Worm (Caenorhabditis elegans): ENCODE results near the gene kin-29.

The kin-29 gene

DNA sequence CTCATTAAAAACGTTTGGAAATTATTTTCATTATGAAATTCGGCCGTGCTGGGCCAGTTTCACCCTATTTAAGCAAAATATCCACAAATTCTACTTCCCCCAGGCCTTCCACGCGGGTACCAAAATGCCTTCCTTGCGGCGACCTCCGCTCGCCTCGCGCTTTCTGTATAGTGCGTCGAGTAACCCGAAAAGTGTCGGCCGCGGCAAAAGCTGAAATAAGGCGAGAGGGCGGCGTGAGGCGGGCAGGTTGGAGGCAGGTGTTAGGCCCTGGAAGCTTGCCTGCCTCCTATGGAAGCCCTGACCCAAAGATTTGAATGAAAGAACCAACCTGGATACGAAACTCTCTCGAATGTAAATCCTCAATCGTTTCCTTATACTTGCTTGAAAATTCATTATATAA lies 25.9 kb downstream of the kin-29 start:
- TF ChIP-seq ztf-4 (tag; optimal IDR thresholded peaks at IDR 0.05) (no peak), mab-5 (tag; optimal IDR thresholded peaks at IDR 0.05) (no peak), peb-1 (tag; optimal IDR thresholded peaks at IDR 0.05) (no peak), ama-1 (optimal IDR thresholded peaks at IDR 0.05) (no peak), R02D3.7 (tag; optimal IDR thresholded peaks at IDR 0.05) (no peak), dmd-4 (tag; optimal IDR thresholded peaks at IDR 0.05) (no peak), lsy-2 (tag; optimal IDR thresholded peaks at IDR 0.05) (no peak), fos-1 (tag; optimal IDR thresholded peaks at IDR 0.05) (no peak), nhr-21 (tag; optimal IDR thresholded peaks at IDR 0.05) (no peak), snpc-4 (tag; optimal IDR thresholded peaks at IDR 0.05) (no peak), F13H6.1 (tag; optimal IDR thresholded peaks at IDR 0.05) (no peak), nhr-237 (tag; optimal IDR thresholded peaks at IDR 0.05) (no peak), sma-3 (GFP tag; optimal IDR thresholded peaks at IDR 0.05) (no peak), sma-9 (GFP tag; optimal IDR thresholded peaks at IDR 0.05) (no peak), sma-9 (tag; optimal IDR thresholded peaks at IDR 0.05) (no peak), lin-13 (GFP tag; optimal IDR thresholded peaks at IDR 0.05) (no peak), unc-39 (tag; optimal IDR thresholded peaks at IDR 0.05) (no peak), gmeb-1 (tag; optimal IDR thresholded peaks at IDR 0.05) (no peak), ztf-1 (GFP tag; conservative IDR thresholded peaks at IDR 0.05) (no peak), mdl-1 (tag; optimal IDR thresholded peaks at IDR 0.05) (no peak)

- TF ChIP-seq nhr-21 (tag; optimal IDR thresholded peaks at IDR 0.05) (no peak), snpc-4 (tag; optimal IDR thresholded peaks at IDR 0.05) (no peak), dmd-4 (tag; optimal IDR thresholded peaks at IDR 0.05) (no peak), mab-5 (tag; optimal IDR thresholded peaks at IDR 0.05) (no peak), fos-1 (tag; optimal IDR thresholded peaks at IDR 0.05) (no peak), zag-1 (tag; optimal IDR thresholded peaks at IDR 0.05) (no peak), nhr-25 (tag; optimal IDR thresholded peaks at IDR 0.05) (no peak), nhr-12 (tag; optimal IDR thresholded peaks at IDR 0.05) (no peak), skn-1 (tag; optimal IDR thresholded peaks at IDR 0.05) (no peak), nhr-11 (tag; optimal IDR thresholded peaks at IDR 0.05) (no peak), unc-55 (GFP tag; optimal IDR thresholded peaks at IDR 0.05) (no peak), elt-3 (tag; optimal IDR thresholded peaks at IDR 0.05) (no peak), sem-4 (tag; optimal IDR thresholded peaks at IDR 0.05) (no peak), aly-2 (tag; optimal IDR thresholded peaks at IDR 0.05) (no peak), lsy-2 (tag; optimal IDR thresholded peaks at IDR 0.05) (no peak)
These were observed 32.1 kb downstream of the kin-29 start, which contains the start of gene tsp-6 for ce11 chrX:2820148-2820547. Gene tsp-6, plus strand, starts transcription at chrX:2820448.

ce11 chrX:2819747-2820146 lies 32.5 kb downstream of the kin-29 start:
- TF ChIP-seq F13H6.1 (tag; optimal IDR thresholded peaks at IDR 0.05) = no peak
- TF ChIP-seq nhr-25 (tag; optimal IDR thresholded peaks at IDR 0.05) = no peak
- TF ChIP-seq elt-3 (tag; optimal IDR thresholded peaks at IDR 0.05) = no peak
- TF ChIP-seq ztf-4 (tag; optimal IDR thresholded peaks at IDR 0.05) = no peak
- no peak for TF ChIP-seq nhr-10 (tag; optimal IDR thresholded peaks at IDR 0.05)
- no peak for TF ChIP-seq snpc-4 (tag; optimal IDR thresholded peaks at IDR 0.05)
- TF ChIP-seq lsy-2 (tag; optimal IDR thresholded peaks at IDR 0.05) = peak in 1 of 2 experiments; percentile 26
- no peak for TF ChIP-seq dmd-4 (tag; optimal IDR thresholded peaks at IDR 0.05)
- TF ChIP-seq nhr-77 (tag; optimal IDR thresholded peaks at IDR 0.05) = no peak
- TF ChIP-seq Y55F3AM.14 (GFP tag; optimal IDR thresholded peaks at IDR 0.05) = no peak
- no peak for TF ChIP-seq zag-1 (tag; optimal IDR thresholded peaks at IDR 0.05)
- TF ChIP-seq ZK546.5 (tag; optimal IDR thresholded peaks at IDR 0.05) = no peak
- no peak for TF ChIP-seq mab-5 (tag; optimal IDR thresholded peaks at IDR 0.05)
- TF ChIP-seq R02D3.7 (tag; optimal IDR thresholded peaks at IDR 0.05) = no peak
- no peak for TF ChIP-seq sem-4 (tag; optimal IDR thresholded peaks at IDR 0.05)
- no peak for TF ChIP-seq nhr-12 (tag; optimal IDR thresholded peaks at IDR 0.05)
- TF ChIP-seq lin-11 (tag; optimal IDR thresholded peaks at IDR 0.05) = peak; percentile 20
- TF ChIP-seq nhr-23 (tag; optimal IDR thresholded peaks at IDR 0.05) = no peak
- TF ChIP-seq C34F6.9 (tag; optimal IDR thresholded peaks at IDR 0.05) = peak; percentile 27
- no peak for TF ChIP-seq ztf-1 (GFP tag; conservative IDR thresholded peaks at IDR 0.05)
- TF ChIP-seq crh-2 (tag; optimal IDR thresholded peaks at IDR 0.05) = no peak
- no peak for TF ChIP-seq sma-3 (GFP tag; optimal IDR thresholded peaks at IDR 0.05)
- TF ChIP-seq unc-62 (GFP tag; optimal IDR thresholded peaks at IDR 0.05) = no peak
- no peak for TF ChIP-seq lin-39 (tag; optimal IDR thresholded peaks at IDR 0.05)
- TF ChIP-seq peb-1 (tag; optimal IDR thresholded peaks at IDR 0.05) = no peak
- no peak for TF ChIP-seq alr-1 (tag; optimal IDR thresholded peaks at IDR 0.05)
- no peak for TF ChIP-seq egl-27 (tag; optimal IDR thresholded peaks at IDR 0.05)
- TF ChIP-seq nhr-129 (tag; optimal IDR thresholded peaks at IDR 0.05) = no peak
- no peak for TF ChIP-seq nhr-11 (tag; optimal IDR thresholded peaks at IDR 0.05)
- TF ChIP-seq nhr-237 (tag; optimal IDR thresholded peaks at IDR 0.05) = no peak
- TF ChIP-seq nhr-6 (tag; optimal IDR thresholded peaks at IDR 0.05) = peak; percentile 10

Data from whole organism, L2 larva.